Fruit fly (Drosophila melanogaster) whole organism, embryonic: ENCODE data around the gene Pss.

Experiments used
- Ada2b ChIP-seq: fragments of 200-800 bp; sonication (Bioruptor generic); IDR thresholded peaks from 2 replicates; pipeline ENCODE4 v1.3.6; 2022; ENCODE audit warnings: missing biosample characterization, missing genetic modification characterization
- CG11398 ChIP-seq: fragments of 200-800 bp; sonication (Bioruptor generic); optimal IDR thresholded peaks from 2 replicates; lab custom pipeline; 2016; ENCODE audit warnings: missing biosample characterization, missing genetic modification characterization
- CG13624 ChIP-seq: fragments of 200-800 bp; sonication (Bioruptor generic); optimal IDR thresholded peaks from 2 replicates; lab custom pipeline; 2016; ENCODE audit warnings: missing biosample characterization, missing genetic modification characterization
- CG15269 ChIP-seq: fragments of 200-800 bp; sonication (Bioruptor generic); optimal IDR thresholded peaks from 2 replicates; lab custom pipeline; 2018; ENCODE audit warnings: missing biosample characterization, mild to moderate bottlenecking, missing genetic modification characterization, moderate library complexity
- CG16779 ChIP-seq: fragments of 200-800 bp; sonication (Bioruptor generic); IDR thresholded peaks from 2 replicates; pipeline ENCODE4 v1.3.6; 2022; ENCODE audit warnings: missing biosample characterization, missing genetic modification characterization
- CG32772 ChIP-seq: fragments of 200-800 bp; sonication (Bioruptor generic); IDR thresholded peaks from 2 replicates; pipeline ENCODE4 v1.3.6; 2022; ENCODE audit warnings: missing biosample characterization, missing genetic modification characterization
- CG3281 ChIP-seq: fragments of 200-800 bp; sonication (Bioruptor generic); optimal IDR thresholded peaks from 3 replicates; lab custom pipeline; 2017; ENCODE audit warnings: missing biosample characterization, mild to moderate bottlenecking, missing genetic modification characterization
- CG34376 ChIP-seq: fragments of 200-800 bp; sonication (Bioruptor generic); optimal IDR thresholded peaks from 2 replicates; lab custom pipeline; 2018; ENCODE audit warnings: missing biosample characterization, mild to moderate bottlenecking, missing genetic modification characterization
- CG43689 ChIP-seq: fragments of 200-800 bp; sonication (Bioruptor generic); IDR thresholded peaks from 2 replicates; pipeline ENCODE4 v1.3.6; 2022; ENCODE audit warnings: missing biosample characterization, missing genetic modification characterization
- CG6175 ChIP-seq: fragments of 200-800 bp; sonication (Bioruptor generic); IDR thresholded peaks from 3 replicates; pipeline ENCODE4 v1.3.6; 2022; ENCODE audit warnings: missing biosample characterization, missing genetic modification characterization
- CG7745 ChIP-seq: fragments of 200-800 bp; sonication (Bioruptor generic); optimal IDR thresholded peaks from 2 replicates; lab custom pipeline; 2018; ENCODE audit warnings: missing biosample characterization, mild to moderate bottlenecking, missing genetic modification characterization, moderate library complexity
- CG8290 ChIP-seq, 3 experiments: fragments of 200-800 bp; sonication (Bioruptor generic); optimal IDR thresholded peaks; 2 replicates each; lab custom pipeline; 2016 to 2019; ENCODE audit warnings: missing biosample characterization in 3 of 3, missing genetic modification characterization in 3 of 3, mild to moderate bottlenecking in 2 of 3, moderate library complexity in 1 of 3
- CG8388 ChIP-seq: fragments of 200-800 bp; sonication (Bioruptor generic); optimal IDR thresholded peaks from 2 replicates; lab custom pipeline; 2019; ENCODE audit warnings: missing biosample characterization, mild to moderate bottlenecking, missing genetic modification characterization, moderate library complexity
- Elba2 ChIP-seq: fragments of 200-800 bp; sonication (Bioruptor generic); optimal IDR thresholded peaks from 3 replicates; lab custom pipeline; 2016; ENCODE audit warnings: missing biosample characterization, missing genetic modification characterization
- Ets65A ChIP-seq: fragments of 200-800 bp; sonication (Bioruptor generic); peaks from one replicate; lab custom pipeline; 2016; ENCODE audit warnings: missing biosample characterization, missing genetic modification characterization
- HLH54F ChIP-seq: fragments of 200-800 bp; sonication (Bioruptor generic); optimal IDR thresholded peaks from 3 replicates; lab custom pipeline; 2016; ENCODE audit warnings: missing biosample characterization, missing genetic modification characterization
- Hand ChIP-seq: fragments of 200-800 bp; sonication (Bioruptor generic); optimal IDR thresholded peaks from 2 replicates; lab custom pipeline; 2017; ENCODE audit warnings: mild to moderate bottlenecking, missing biosample characterization, missing genetic modification reagents, missing genetic modification characterization
- Hey ChIP-seq: fragments of 200-800 bp; sonication (Bioruptor generic); optimal IDR thresholded peaks from 3 replicates; lab custom pipeline; 2018; ENCODE audit warnings: missing biosample characterization, mild to moderate bottlenecking, missing genetic modification characterization
- HmgD ChIP-seq: fragments of 200-800 bp; sonication (Bioruptor generic); optimal IDR thresholded peaks from 3 replicates; lab custom pipeline; 2016; ENCODE audit warnings: missing biosample characterization, missing genetic modification characterization
- Hmr ChIP-seq: fragments of 200-800 bp; sonication (Bioruptor generic); optimal IDR thresholded peaks from 3 replicates; lab custom pipeline; 2017; ENCODE audit warnings: mild to moderate bottlenecking, missing biosample characterization, missing genetic modification reagents, missing genetic modification characterization
- Med ChIP-seq: fragments of 200-800 bp; sonication (Bioruptor generic); peaks from one replicate; lab custom pipeline; 2016; ENCODE audit warnings: missing biosample characterization, missing genetic modification characterization, mild to moderate bottlenecking, inconsistent platforms, moderate library complexity
- Pdp1 ChIP-seq, 2 experiments: fragments of 200-800 bp; sonication (Bioruptor generic); optimal IDR thresholded peaks; 3 replicates each; lab custom pipeline; 2016; ENCODE audit warnings: missing biosample characterization in 2 of 2, missing genetic modification characterization in 2 of 2, mild to moderate bottlenecking in 1 of 2, moderate library complexity in 1 of 2
- Sox100B ChIP-seq: fragments of 200-800 bp; sonication (Bioruptor generic); optimal IDR thresholded peaks from 3 replicates; lab custom pipeline; 2018; ENCODE audit warnings: missing biosample characterization, mild to moderate bottlenecking, missing genetic modification characterization
- Xbp1 ChIP-seq: fragments of 200-800 bp; sonication (Bioruptor generic); optimal IDR thresholded peaks from 3 replicates; lab custom pipeline; 2016; ENCODE audit warnings: missing biosample characterization, mild to moderate bottlenecking, missing genetic modification characterization
- amos ChIP-seq: fragments of 200-800 bp; sonication (Bioruptor generic); IDR thresholded peaks from 2 replicates; pipeline ENCODE4 v1.3.6; 2022; ENCODE audit warnings: missing biosample characterization, missing genetic modification characterization; ENCODE audit not compliant: partially characterized antibody
- caup ChIP-seq: fragments of 200-800 bp; sonication (Bioruptor generic); optimal IDR thresholded peaks from 3 replicates; lab custom pipeline; 2017; ENCODE audit warnings: missing biosample characterization, mild to moderate bottlenecking, missing genetic modification characterization, moderate library complexity; ENCODE audit not compliant: severe bottlenecking
- chm ChIP-seq: fragments of 200-800 bp; sonication (Bioruptor generic); IDR thresholded peaks from 2 replicates; pipeline ENCODE4 v1.3.6; 2022; ENCODE audit warnings: missing biosample characterization, missing genetic modification characterization
- cwo ChIP-seq: fragments of 200-800 bp; sonication (Bioruptor generic); optimal IDR thresholded peaks from 3 replicates; lab custom pipeline; 2017; ENCODE audit warnings: missing biosample characterization, missing genetic modification characterization, mild to moderate bottlenecking, moderate library complexity, missing genetic modification reagents
- dan ChIP-seq: fragments of 200-800 bp; sonication (Bioruptor generic); IDR thresholded peaks from 2 replicates; pipeline ENCODE4 v1.3.6; 2022; ENCODE audit warnings: missing biosample characterization, missing genetic modification characterization
- dimm ChIP-seq: fragments of 200-800 bp; sonication (Bioruptor generic); IDR thresholded peaks from 2 replicates; pipeline ENCODE4 v1.3.6; 2022; ENCODE audit warnings: missing biosample characterization, missing genetic modification characterization
- ems ChIP-seq: fragments of 200-800 bp; sonication (Bioruptor generic); optimal IDR thresholded peaks from 3 replicates; lab custom pipeline; 2016; ENCODE audit warnings: missing biosample characterization, missing genetic modification characterization
- eve ChIP-seq, 2 experiments: fragments of >200 bp; optimal IDR thresholded peaks; 2 replicates each; lab custom pipeline; 2017; ENCODE audit warnings: missing biosample characterization in 2 of 2, missing genetic modification characterization in 2 of 2
- exex ChIP-seq: fragments of 200-800 bp; sonication (Bioruptor generic); optimal IDR thresholded peaks from 4 replicates; lab custom pipeline; 2018; ENCODE audit warnings: missing biosample characterization, mild to moderate bottlenecking, missing genetic modification characterization, moderate library complexity
- grau ChIP-seq: fragments of 200-800 bp; optimal IDR thresholded peaks from 3 replicates; lab custom pipeline; 2019; ENCODE audit warnings: missing biosample characterization, mild to moderate bottlenecking, missing genetic modification characterization, moderate library complexity
- grn ChIP-seq: fragments of 200-800 bp; sonication (Bioruptor generic); optimal IDR thresholded peaks from 3 replicates; lab custom pipeline; 2017; ENCODE audit warnings: missing biosample characterization, missing genetic modification characterization
- gro ChIP-seq: fragments of 200-800 bp; sonication (Bioruptor generic); optimal IDR thresholded peaks from 2 replicates; lab custom pipeline; 2016; ENCODE audit warnings: missing biosample characterization, missing genetic modification characterization
- ham ChIP-seq: fragments of 200-800 bp; sonication (Bioruptor generic); IDR thresholded peaks from 2 replicates; pipeline ENCODE4 v1.3.6; 2022; ENCODE audit warnings: missing biosample characterization, missing genetic modification characterization
- kah ChIP-seq: fragments of 200-800 bp; sonication (Bioruptor generic); optimal IDR thresholded peaks from 2 replicates; lab custom pipeline; 2018; ENCODE audit warnings: missing biosample characterization, mild to moderate bottlenecking, missing genetic modification characterization
- kni ChIP-seq: fragments of 200-800 bp; sonication (Bioruptor generic); optimal IDR thresholded peaks from 3 replicates; lab custom pipeline; 2017; ENCODE audit warnings: mild to moderate bottlenecking, missing biosample characterization, missing genetic modification reagents, missing genetic modification characterization
- mirr ChIP-seq: fragments of 200-800 bp; sonication (Bioruptor generic); optimal IDR thresholded peaks from 3 replicates; lab custom pipeline; 2018; ENCODE audit warnings: missing biosample characterization, mild to moderate bottlenecking, missing genetic modification characterization
- ro ChIP-seq: fragments of 200-800 bp; sonication (Bioruptor generic); IDR thresholded peaks from 2 replicates; pipeline ENCODE4 v1.3.6; 2022; ENCODE audit warnings: missing biosample characterization, missing genetic modification characterization
- row ChIP-seq: fragments of 200-800 bp; sonication (Bioruptor generic); IDR thresholded peaks from 3 replicates; pipeline ENCODE4 v1.3.6; 2022; ENCODE audit warnings: missing biosample characterization, missing genetic modification characterization
- salm ChIP-seq: fragments of 200-800 bp; sonication (Bioruptor generic); optimal IDR thresholded peaks from 2 replicates; lab custom pipeline; 2018; ENCODE audit warnings: missing biosample characterization, mild to moderate bottlenecking, missing genetic modification characterization
- sens ChIP-seq: fragments of 200-800 bp; sonication (Bioruptor generic); peaks from one replicate; lab custom pipeline; 2016; ENCODE audit warnings: missing biosample characterization, missing genetic modification characterization
- slbo ChIP-seq: fragments of 200-800 bp; sonication (Bioruptor generic); IDR thresholded peaks from 2 replicates; pipeline ENCODE4 v1.3.6; 2022; ENCODE audit warnings: missing biosample characterization, missing genetic modification characterization
- sug ChIP-seq: fragments of 200-800 bp; optimal IDR thresholded peaks from 2 replicates; lab custom pipeline; 2019; ENCODE audit warnings: missing biosample characterization, mild to moderate bottlenecking, missing genetic modification characterization, moderate library complexity
- tgo ChIP-seq: fragments of 200-800 bp; sonication (Bioruptor generic); IDR thresholded peaks from 3 replicates; pipeline ENCODE4 v1.3.6; 2022; ENCODE audit warnings: missing biosample characterization, missing genetic modification characterization
- twi ChIP-seq: fragments of 200-800 bp; optimal IDR thresholded peaks from 2 replicates; lab custom pipeline; 2019; ENCODE audit warnings: missing biosample characterization, mild to moderate bottlenecking, missing genetic modification characterization, moderate library complexity

The Pss gene

DNA sequence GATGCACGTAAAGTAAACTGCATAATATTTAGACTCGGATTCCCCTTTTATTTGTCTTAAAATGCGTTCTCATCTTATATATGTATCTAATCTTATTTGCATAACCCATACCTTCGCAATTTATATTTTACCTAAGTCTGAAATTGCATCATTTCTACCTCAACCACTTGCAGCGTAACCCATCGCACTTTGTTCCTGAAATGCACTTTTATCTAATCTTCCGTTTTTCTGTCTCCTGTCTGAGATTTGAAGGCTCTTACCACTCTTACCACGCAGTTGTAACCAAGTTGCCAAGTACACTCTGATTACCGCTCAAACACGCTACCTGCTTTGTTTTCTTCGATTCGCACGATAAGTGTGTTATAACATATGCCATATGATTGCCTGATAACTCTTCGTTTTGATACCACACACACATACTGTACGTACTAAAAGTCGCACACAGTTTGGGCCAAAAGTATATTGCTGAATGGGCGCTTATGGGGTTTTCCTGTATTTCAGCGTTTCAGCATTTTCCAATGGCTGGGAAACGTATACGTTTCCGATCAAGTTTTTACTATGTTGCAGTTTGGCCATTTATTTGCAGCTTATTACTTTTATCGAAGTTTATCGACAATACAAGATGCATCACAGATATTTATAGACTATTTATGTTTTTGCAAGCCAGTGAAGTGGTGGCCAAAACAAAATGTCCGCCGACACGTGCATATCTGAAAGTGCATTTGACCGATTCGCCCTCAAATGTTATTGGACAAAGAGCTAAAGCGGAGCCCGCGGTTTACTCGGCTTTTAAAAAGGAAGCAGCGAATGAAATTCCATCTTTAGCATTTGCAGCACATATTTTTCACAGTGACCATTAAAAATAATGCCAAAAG, 13.4 kb upstream of the Pss start:
- TF ChIP-seq twi (tag; lab: Kevin White, UChicago) (no peak), grn (GFP tag; lab: Kevin White, UChicago) (peak; percentile 88), dimm (GFP tag; lab: Robert Waterston, UW) (no peak), Elba2 (GFP tag; lab: Kevin White, UChicago) (no peak), dan (GFP tag; lab: Robert Waterston, UW) (no peak), Med (GFP tag; lab: Kevin White, UChicago) (peak; percentile 74), Sox100B (GFP tag; lab: Kevin White, UChicago) (no peak), ems (GFP tag; lab: Kevin White, UChicago) (no peak), HLH54F (GFP tag; lab: Kevin White, UChicago) (no peak), CG13624 (no peak), exex (tag; lab: Kevin White, UChicago) (peak; percentile 71), CG6175 (GFP tag; lab: Robert Waterston, UW) (0 out of 3 replicates have a peak, but pooled peaks have one; percentile 11), CG8388 (GFP tag; lab: Kevin White, UChicago) (peak; percentile 75), CG7745 (tag; lab: Kevin White, UChicago) (no peak), CG11398 (GFP tag; lab: Kevin White, UChicago) (no peak), CG8290 (GFP tag; optimal IDR thresholded peaks at IDR 0.05; lab: Kevin White, UChicago) (no peak), CG8290 (tag; optimal IDR thresholded peaks at IDR 0.05; lab: Kevin White, UChicago) (peak in 1 of 2 experiments; percentile 6), ro (GFP tag; lab: Robert Waterston, UW) (no peak), CG43689 (no peak), salm (tag; lab: Kevin White, UChicago) (no peak), mirr (GFP tag; lab: Kevin White, UChicago) (peak; percentile 89), CG32772 (GFP tag; lab: Robert Waterston, UW) (no peak), slbo (0 out of 2 replicates have a peak, but pooled peaks have one; percentile 38), CG34376 (GFP tag; lab: Kevin White, UChicago) (peak; percentile 27), HmgD (GFP tag; lab: Kevin White, UChicago) (no peak), Xbp1 (GFP tag; lab: Kevin White, UChicago) (no peak), cwo (peak; percentile 16), CG16779 (GFP tag; lab: Robert Waterston, UW) (no peak), eve (GFP tag; optimal IDR thresholded peaks at IDR 0.05; lab: Kevin White, UChicago) (peak in 1 of 2 experiments; percentile 50), CG15269 (tag; lab: Kevin White, UChicago) (peak; percentile 18), caup (GFP tag; lab: Kevin White, UChicago) (peak; percentile 5), tgo (GFP tag; lab: Robert Waterston, UW) (0 out of 3 replicates have a peak, but pooled peaks have one; percentile 29), chm (no peak), Hey (tag; lab: Kevin White, UChicago) (peak; percentile 32), kni (no peak), grau (tag; lab: Kevin White, UChicago) (peak; percentile 4), sug (tag; lab: Kevin White, UChicago) (peak; percentile 51), Hand (GFP tag; lab: Kevin White, UChicago) (no peak), gro (GFP tag; lab: Kevin White, UChicago) (peak; percentile 13), kah (GFP tag; lab: Kevin White, UChicago) (no peak), CG3281 (peak; percentile 20), Ada2b (0 out of 2 replicates have a peak, but pooled peaks have one; percentile 4), sens (GFP tag; lab: Kevin White, UChicago) (peak; percentile 74), ham (GFP tag; lab: Robert Waterston, UW) (0 out of 2 replicates have a peak, but pooled peaks have one; percentile 6), Pdp1 (GFP tag; optimal IDR thresholded peaks at IDR 0.05; lab: Kevin White, UChicago) (peak in 1 of 2 experiments; percentile 82), row (GFP tag; lab: Robert Waterston, UW) (peak; percentile 44), Ets65A (peak; percentile 80), Hmr (GFP tag; lab: Kevin White, UChicago) (no peak), amos (no peak)
